Worm (Caenorhabditis elegans): ENCODE data around the gene C08F11.12.
"Not testable (repeated sequence)": the region's sequence is repeated elsewhere in the genome, so short reads cannot be mapped to it uniquely, and the experiment has no call there.

DNA sequence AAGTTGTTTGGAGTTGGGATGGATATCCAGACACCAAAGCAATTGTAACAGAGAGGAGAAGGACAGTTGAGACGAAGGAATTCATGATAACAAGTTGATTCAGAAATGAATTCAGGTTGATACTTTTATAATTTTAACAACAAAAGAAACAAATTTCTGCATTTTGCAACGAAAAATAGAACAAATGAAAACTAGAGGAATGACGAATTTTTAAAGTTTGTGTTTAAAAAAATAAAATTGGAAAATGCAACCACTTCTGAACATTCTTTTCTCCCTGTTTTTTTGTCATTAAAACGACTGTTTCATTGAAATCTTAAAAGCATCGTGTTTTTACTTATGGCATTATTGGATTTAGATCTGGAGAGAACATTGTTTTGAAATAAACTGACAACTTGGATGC, at the start of gene C08F11.12:
- not testable (repeated sequence) for TF ChIP-seq swsn-7 (tag; optimal IDR thresholded peaks at IDR 0.05); nhr-19 (GFP tag; conservative IDR thresholded peaks at IDR 0.05); lin-15B (tag; optimal IDR thresholded peaks at IDR 0.05); nhr-237 (tag; optimal IDR thresholded peaks at IDR 0.05); elt-3 (tag; optimal IDR thresholded peaks at IDR 0.05); ama-1 (optimal IDR thresholded peaks at IDR 0.05); snpc-4 (tag; optimal IDR thresholded peaks at IDR 0.05); fkh-10 (GFP tag; optimal IDR thresholded peaks at IDR 0.05); aly-2 (tag; optimal IDR thresholded peaks at IDR 0.05); egl-27 (tag; optimal IDR thresholded peaks at IDR 0.05); nhr-11 (tag; optimal IDR thresholded peaks at IDR 0.05); blmp-1 (tag; optimal IDR thresholded peaks at IDR 0.05); unc-62 (GFP tag; optimal IDR thresholded peaks at IDR 0.05)
